Fruit fly (Drosophila melanogaster): ENCODE measurements around the gene CARPB.

DNA sequence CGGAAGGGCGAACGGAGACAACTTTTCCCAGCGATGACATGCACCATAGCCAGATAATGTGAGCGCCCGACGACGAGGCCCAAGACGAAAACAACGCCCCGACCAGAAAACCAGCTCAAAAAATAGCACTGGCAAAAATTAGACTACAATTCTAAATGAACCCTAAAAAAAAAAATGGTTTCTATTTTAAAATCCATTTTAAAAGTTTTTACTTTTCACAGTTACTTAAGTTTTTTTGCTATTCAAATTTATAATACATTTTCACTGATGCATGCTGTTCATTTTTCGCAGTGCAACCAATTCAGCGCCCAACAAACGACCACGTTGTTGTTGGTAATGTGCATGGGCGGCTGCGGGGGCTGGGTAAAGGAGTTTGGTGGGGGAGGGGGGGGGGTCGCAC is 4.3 kb downstream of the CARPB start:
- TF ChIP-seq insv (optimal IDR thresholded peaks at IDR 0.05) (no peak), h (optimal IDR thresholded peaks at IDR 0.05) (no peak), Sin3A (optimal IDR thresholded peaks at IDR 0.05) (no peak), Myc (optimal IDR thresholded peaks at IDR 0.05) (no peak), psq (optimal IDR thresholded peaks at IDR 0.05) (no peak), ttk (optimal IDR thresholded peaks at IDR 0.05) (no peak)
